Fruit fly (Drosophila melanogaster): ENCODE measurements around the gene CG13737.

The CG13737 gene

dm6 chr3L:13919794-13920631 is 41.2 kb downstream of the CG13737 start (continued):
- TF ChIP-seq Atf-2 (GFP tag; optimal IDR thresholded peaks at IDR 0.05): peak; percentile 92
- TF ChIP-seq sc (optimal IDR thresholded peaks at IDR 0.05): no peak
- TF ChIP-seq sc (GFP tag; optimal IDR thresholded peaks at IDR 0.05): peak; percentile 93
- peak; percentile 86 for TF ChIP-seq CG2202 (tag; optimal IDR thresholded peaks at IDR 0.05)
- TF ChIP-seq CG10209 (GFP tag; optimal IDR thresholded peaks at IDR 0.05): peak; percentile 92
- peak; percentile 57 for TF ChIP-seq btn (GFP tag; optimal IDR thresholded peaks at IDR 0.05)
- peak; percentile 12 for TF ChIP-seq CG15479 (GFP tag; optimal IDR thresholded peaks at IDR 0.05)
- peak; percentile 71 for TF ChIP-seq ssp (GFP tag; IDR thresholded peaks at IDR 0.05)
- peak; percentile 62 for TF ChIP-seq Nf-YA (GFP tag; IDR thresholded peaks at IDR 0.05)
- peak; percentile 80 for TF ChIP-seq Spps (tag; optimal IDR thresholded peaks at IDR 0.05)
- no peak for TF ChIP-seq fru (optimal IDR thresholded peaks at IDR 0.05)
- peak; percentile 81 for TF ChIP-seq Nf-YC (tag; optimal IDR thresholded peaks at IDR 0.05)
- peak; percentile 86 for TF ChIP-seq tgo (GFP tag; IDR thresholded peaks at IDR 0.05)
- peak; percentile 95 for TF ChIP-seq CG30403 (GFP tag; optimal IDR thresholded peaks at IDR 0.05)
- peak; percentile 63; the same call in 2 of the 3 replicates for TF ChIP-seq ase (GFP tag; IDR thresholded peaks at IDR 0.05)
- TF ChIP-seq dati (GFP tag; IDR thresholded peaks at IDR 0.05): no peak
- TF ChIP-seq sna (GFP tag; IDR thresholded peaks at IDR 0.05; ENCODE audit: partially characterized antibody): 0 out of 2 replicates have a peak, but pooled peaks have one; percentile 47
- peak in 1 of 2 experiments; percentile 24 for TF ChIP-seq Eip74EF (GFP tag; optimal IDR thresholded peaks at IDR 0.05)
- TF ChIP-seq cato (GFP tag; optimal IDR thresholded peaks at IDR 0.05; ENCODE audit: borderline replicate concordance): peak; percentile 77
- TF ChIP-seq CG12071 (GFP tag; optimal IDR thresholded peaks at IDR 0.05): no peak
- no peak for TF ChIP-seq nerfin-2 (GFP tag; IDR thresholded peaks at IDR 0.05; ENCODE audit: partially characterized antibody)
- peak; percentile 96 for TF ChIP-seq Sox100B (GFP tag; optimal IDR thresholded peaks at IDR 0.05)
- no peak for TF ChIP-seq sim (GFP tag; IDR thresholded peaks at IDR 0.05)
- peak; percentile 89 for TF ChIP-seq Xrp1 (GFP tag; IDR thresholded peaks at IDR 0.05)
- peak; percentile 92 for TF ChIP-seq CG1602 (GFP tag; optimal IDR thresholded peaks at IDR 0.05)
- TF ChIP-seq chm (GFP tag; IDR thresholded peaks at IDR 0.05): peak; percentile 21
- peak; percentile 59 for TF ChIP-seq CG4617 (GFP tag; optimal IDR thresholded peaks at IDR 0.05; ENCODE audit: borderline replicate concordance)
- TF ChIP-seq vfl (GFP tag; optimal IDR thresholded peaks at IDR 0.05): peak; percentile 79
- TF ChIP-seq CG32767 (GFP tag; IDR thresholded peaks at IDR 0.05): peak; percentile 48
- no peak for TF ChIP-seq hb (GFP tag; IDR thresholded peaks at IDR 0.05; ENCODE audit: partially characterized antibody)
- TF ChIP-seq D (optimal IDR thresholded peaks at IDR 0.05): no peak
- TF ChIP-seq D (GFP tag; optimal IDR thresholded peaks at IDR 0.05): peak; percentile 96
- peak; percentile 39 for TF ChIP-seq nom (GFP tag; optimal IDR thresholded peaks at IDR 0.05)
- peak; percentile 71 for TF ChIP-seq pros (GFP tag; optimal IDR thresholded peaks at IDR 0.05)
- peak; percentile 87 for TF ChIP-seq twi (tag; optimal IDR thresholded peaks at IDR 0.05)
- TF ChIP-seq unc-4 (GFP tag; IDR thresholded peaks at IDR 0.05; ENCODE audit: partially characterized antibody): peak; percentile 46
- TF ChIP-seq knrl (GFP tag; IDR thresholded peaks at IDR 0.05; ENCODE audit: partially characterized antibody): no peak
- peak; percentile 16; the same call in 1 of the 2 replicates for TF ChIP-seq Drgx (GFP tag; IDR thresholded peaks at IDR 0.05)
- peak; percentile 63 for TF ChIP-seq CG15514 (GFP tag; optimal IDR thresholded peaks at IDR 0.05)
- peak; percentile 87 for TF ChIP-seq Hand (GFP tag; optimal IDR thresholded peaks at IDR 0.05)
- peak; percentile 93 for TF ChIP-seq cwo (GFP tag; optimal IDR thresholded peaks at IDR 0.05)
- peak; percentile 87 for TF ChIP-seq sisA (GFP tag; IDR thresholded peaks at IDR 0.05)
- TF ChIP-seq CG12659 (GFP tag; optimal IDR thresholded peaks at IDR 0.05): peak; percentile 95
- TF ChIP-seq CG15601 (tag; optimal IDR thresholded peaks at IDR 0.05): peak; percentile 90
- peak; percentile 59 for TF ChIP-seq CG13287 (GFP tag; IDR thresholded peaks at IDR 0.05; ENCODE audit: partially characterized antibody)
- TF ChIP-seq chinmo (GFP tag; IDR thresholded peaks at IDR 0.05; ENCODE audit: partially characterized antibody): peak; percentile 79; the same call in 1 of the 4 replicates
- peak in 1 of 2 experiments; percentile 84 for TF ChIP-seq Hr78 (GFP tag; optimal IDR thresholded peaks at IDR 0.05)
